Worm (Caenorhabditis elegans): ENCODE data around the gene srw-63.

DNA sequence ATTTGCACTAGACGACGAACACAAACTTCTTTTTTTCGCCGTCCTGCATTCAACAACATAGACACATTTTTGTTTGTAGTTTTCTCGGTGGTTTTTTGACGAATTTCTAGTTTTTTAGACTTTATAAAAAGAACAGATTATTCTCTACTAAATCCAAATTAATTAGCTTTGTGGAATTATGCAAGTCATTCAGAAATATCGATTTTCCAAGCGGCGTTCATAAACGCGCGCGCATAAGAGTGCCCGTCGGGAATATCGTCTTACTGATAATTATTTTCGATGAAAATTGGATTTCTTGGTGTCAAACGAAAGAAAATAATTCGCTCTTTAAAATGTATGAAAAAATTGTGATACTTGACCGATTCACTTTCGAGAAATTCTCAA, 18.8 kb upstream of the srw-63 start:
- TF ChIP-seq tab-1 (GFP tag; IDR thresholded peaks at IDR 0.05) (no peak), ztf-23 (GFP tag; IDR thresholded peaks at IDR 0.05) (no peak), flt-1 (GFP tag; IDR thresholded peaks at IDR 0.05) (no peak), ref-1 (GFP tag; conservative IDR thresholded peaks at IDR 0.05) (no peak), ztf-29 (GFP tag; IDR thresholded peaks at IDR 0.05) (no peak)

All from whole organism, midembryonic.